Worm (Caenorhabditis elegans) whole organism, L4 larva: ENCODE results near the gene F58A6.2.
A peak's percentile ranks its signal among the peaks of the same experiment; 100 is the strongest.

Source experiments
- D1046.2 ChIP-seq: fragments of 200-800 bp; sonication (Bioruptor generic); IDR thresholded peaks from 2 replicates; pipeline ENCODE4 v1.3.6; 2022; ENCODE audit warnings: missing genetic modification characterization, missing compliant biosample characterization
- F10B5.3 ChIP-seq: sonication (generic microtip); optimal IDR thresholded peaks from 2 replicates; lab custom pipeline; 2016; ENCODE audit warnings: mild to moderate bottlenecking, missing genetic modification characterization, missing compliant biosample characterization
- F37D6.2 ChIP-seq: sonication (generic microtip); optimal IDR thresholded peaks from 2 replicates; lab custom pipeline; 2016; ENCODE audit warnings: mild to moderate bottlenecking, missing genetic modification characterization, missing compliant biosample characterization
- F49E8.2 ChIP-seq: sonication (generic microtip); optimal IDR thresholded peaks from 2 replicates; lab custom pipeline; 2016; ENCODE audit warnings: missing compliant biosample characterization, mild to moderate bottlenecking, missing genetic modification characterization, borderline replicate concordance
- R02D3.7 ChIP-seq: fragments of 150-350 bp; sonication (generic microtip); optimal IDR thresholded peaks from 3 replicates; lab custom pipeline; 2014; ENCODE audit warnings: missing biosample characterization, missing genetic modification characterization
- T26A8.4 ChIP-seq: fragments of 200-800 bp; sonication (Bioruptor generic); IDR thresholded peaks from 2 replicates; pipeline ENCODE4 v1.3.6; 2022; ENCODE audit warnings: missing genetic modification characterization, missing compliant biosample characterization
- Y105C5A.15 ChIP-seq: fragments of 200-800 bp; sonication (Bioruptor generic); IDR thresholded peaks from 2 replicates; pipeline ENCODE4 v1.3.6; 2022; ENCODE audit warnings: missing genetic modification characterization, missing compliant biosample characterization
- Y75B8A.6 ChIP-seq: fragments of 200-800 bp; sonication (Bioruptor generic); IDR thresholded peaks from 2 replicates; pipeline ENCODE4 v1.3.6; 2022; ENCODE audit warnings: missing genetic modification reagents, missing genetic modification characterization, missing compliant biosample characterization
- ZK546.5 ChIP-seq, 2 experiments: sonication (generic microtip); optimal IDR thresholded peaks; 2 replicates each; lab custom pipeline; 2017; ENCODE audit warnings: missing biosample characterization in 2 of 2, missing genetic modification characterization in 2 of 2
- aly-2 ChIP-seq: sonication (generic microtip); optimal IDR thresholded peaks from 2 replicates; lab custom pipeline; 2018; ENCODE audit warnings: missing biosample characterization, missing genetic modification characterization
- ama-1 ChIP-seq: fragments of 150-350 bp; optimal IDR thresholded peaks from 2 replicates; lab custom pipeline; 2014; ENCODE audit warnings: inconsistent platforms, mixed read lengths
- attf-4 ChIP-seq: sonication (generic microtip); optimal IDR thresholded peaks from 3 replicates; lab custom pipeline; 2017; ENCODE audit warnings: missing biosample characterization, missing genetic modification characterization
- ceh-28 ChIP-seq: fragments of 150-350 bp; optimal IDR thresholded peaks from 2 replicates; lab custom pipeline; 2014; ENCODE audit warnings: missing biosample characterization, missing genetic modification reagents, missing genetic modification characterization
- ceh-32 ChIP-seq: sonication (generic microtip); optimal IDR thresholded peaks from 2 replicates; lab custom pipeline; 2016; ENCODE audit warnings: mild to moderate bottlenecking, missing genetic modification characterization, missing compliant biosample characterization; ENCODE audit not compliant: poor library complexity
- ceh-82 ChIP-seq: sonication (generic microtip); optimal IDR thresholded peaks from 2 replicates; lab custom pipeline; 2017; ENCODE audit warnings: missing biosample characterization, missing genetic modification characterization
- cey-2 ChIP-seq: sonication (generic microtip); optimal IDR thresholded peaks from 3 replicates; lab custom pipeline; 2017; ENCODE audit warnings: missing genetic modification characterization, mild to moderate bottlenecking, missing compliant biosample characterization, antibody characterized with exemption, borderline replicate concordance; ENCODE audit not compliant: insufficient read depth
- daf-16 ChIP-seq, 3 experiments: sonication (generic microtip); optimal IDR thresholded peaks; 2 replicates each; lab custom pipeline; 2016 to 2017; ENCODE audit warnings: missing genetic modification characterization in 3 of 3, missing genetic modification reagents in 3 of 3, mild to moderate bottlenecking in 2 of 3, missing compliant biosample characterization in 2 of 3, missing biosample characterization in 1 of 3, moderate library complexity in 1 of 3
- dmd-6 ChIP-seq: fragments of 200-800 bp; sonication (Bioruptor generic); IDR thresholded peaks from 2 replicates; pipeline ENCODE4 v1.3.6; 2022; ENCODE audit warnings: missing genetic modification reagents, missing genetic modification characterization, missing compliant biosample characterization
- dmd-9 ChIP-seq: fragments of 200-800 bp; sonication (Bioruptor generic); IDR thresholded peaks from 2 replicates; pipeline ENCODE4 v1.3.6; 2022; ENCODE audit warnings: missing genetic modification reagents, missing genetic modification characterization, missing compliant biosample characterization
- dve-1 ChIP-seq: sonication (generic microtip); optimal IDR thresholded peaks from 2 replicates; lab custom pipeline; 2017; ENCODE audit warnings: antibody characterized with exemption, mild to moderate bottlenecking, missing genetic modification characterization, missing compliant biosample characterization; ENCODE audit not compliant: insufficient read depth
- egl-27 ChIP-seq: sonication (generic microtip); optimal IDR thresholded peaks from 3 replicates; lab custom pipeline; 2017; ENCODE audit warnings: missing biosample characterization, missing genetic modification reagents, missing genetic modification characterization
- gei-8 ChIP-seq: fragments of 200-800 bp; sonication (Bioruptor generic); optimal IDR thresholded peaks from 2 replicates; lab custom pipeline; 2018; ENCODE audit warnings: mild to moderate bottlenecking, missing genetic modification characterization, missing compliant biosample characterization
- hmg-1.1 ChIP-seq: fragments of 200-800 bp; sonication (Bioruptor generic); IDR thresholded peaks from 2 replicates; pipeline ENCODE4 v1.3.6; 2022; ENCODE audit warnings: missing genetic modification reagents, missing genetic modification characterization, missing compliant biosample characterization
- jun-1 ChIP-seq: fragments of 150-350 bp; optimal IDR thresholded peaks from 2 replicates; lab custom pipeline; 2014; ENCODE audit warnings: missing biosample characterization, missing genetic modification reagents, missing genetic modification characterization
- lin-1 ChIP-seq: fragments of 200-800 bp; sonication (Bioruptor generic); IDR thresholded peaks from 2 replicates; pipeline ENCODE4 v1.3.6; 2022; ENCODE audit warnings: missing genetic modification reagents, missing genetic modification characterization, missing compliant biosample characterization
- lin-13 ChIP-seq: fragments of 150-350 bp; optimal IDR thresholded peaks from 2 replicates; lab custom pipeline; 2014; ENCODE audit warnings: missing biosample characterization, missing genetic modification reagents, missing genetic modification characterization
- lin-15B ChIP-seq: fragments of 150-350 bp; sonication (generic microtip); optimal IDR thresholded peaks from 3 replicates; lab custom pipeline; 2014; ENCODE audit warnings: missing biosample characterization, missing genetic modification characterization
- lin-38 ChIP-seq: fragments of 200-800 bp; sonication (Bioruptor generic); IDR thresholded peaks from 2 replicates; pipeline ENCODE4 v1.3.6; 2022; ENCODE audit warnings: missing genetic modification reagents, missing genetic modification characterization, missing compliant biosample characterization
- lin-39 ChIP-seq: fragments of 150-350 bp; optimal IDR thresholded peaks from 2 replicates; lab custom pipeline; 2014; ENCODE audit warnings: missing biosample characterization, missing genetic modification reagents, missing genetic modification characterization
- lir-3 ChIP-seq: sonication (generic microtip); optimal IDR thresholded peaks from 2 replicates; lab custom pipeline; 2016; ENCODE audit warnings: mild to moderate bottlenecking, missing genetic modification characterization, missing compliant biosample characterization
- mdl-1 ChIP-seq, 2 experiments: fragments of 150-350 bp in 1 of 2; sonication (generic microtip) in 1 of 2; optimal IDR thresholded peaks; 2 replicates each; lab custom pipeline; 2014 to 2017; ENCODE audit warnings: missing biosample characterization in 2 of 2, missing genetic modification characterization in 2 of 2
- mdt-29 ChIP-seq: fragments of 200-800 bp; sonication (Bioruptor generic); IDR thresholded peaks from 2 replicates; pipeline ENCODE4 v1.3.6; 2022; ENCODE audit warnings: missing genetic modification reagents, missing genetic modification characterization, missing compliant biosample characterization
- mep-1 ChIP-seq: fragments of 150-350 bp; sonication (generic microtip); optimal IDR thresholded peaks from 3 replicates; lab custom pipeline; 2014; ENCODE audit warnings: missing biosample characterization, missing genetic modification characterization
- mxl-3 ChIP-seq: fragments of 200-800 bp; sonication (Bioruptor generic); optimal IDR thresholded peaks from 2 replicates; lab custom pipeline; 2018; ENCODE audit warnings: mild to moderate bottlenecking, missing genetic modification characterization, missing compliant biosample characterization
- nhr-10 ChIP-seq: fragments of 150-350 bp; optimal IDR thresholded peaks from 2 replicates; lab custom pipeline; 2014; ENCODE audit warnings: missing biosample characterization, missing genetic modification characterization
- nhr-102 ChIP-seq: sonication (generic microtip); optimal IDR thresholded peaks from 2 replicates; lab custom pipeline; 2016; ENCODE audit warnings: mild to moderate bottlenecking, missing genetic modification characterization, moderate library complexity, missing compliant biosample characterization
- nhr-11 ChIP-seq: fragments of 150-350 bp; optimal IDR thresholded peaks from 2 replicates; lab custom pipeline; 2014; ENCODE audit warnings: missing biosample characterization, missing genetic modification characterization
- nhr-111 ChIP-seq: fragments of 200-800 bp; sonication (Bioruptor generic); optimal IDR thresholded peaks from 2 replicates; lab custom pipeline; 2018; ENCODE audit warnings: mild to moderate bottlenecking, missing genetic modification characterization, missing compliant biosample characterization
- nhr-6 ChIP-seq: fragments of 150-350 bp; optimal IDR thresholded peaks from 2 replicates; lab custom pipeline; 2014; ENCODE audit warnings: missing biosample characterization, missing genetic modification characterization
- pqm-1 ChIP-seq: sonication (generic microtip); optimal IDR thresholded peaks from 2 replicates; lab custom pipeline; 2017; ENCODE audit warnings: missing biosample characterization, missing genetic modification characterization
- sdz-12 ChIP-seq: fragments of 200-800 bp; sonication (Bioruptor generic); optimal IDR thresholded peaks from 2 replicates; lab custom pipeline; 2018; ENCODE audit warnings: mild to moderate bottlenecking, missing genetic modification characterization, missing compliant biosample characterization
- set-16 ChIP-seq: fragments of 200-800 bp; sonication (Bioruptor generic); IDR thresholded peaks from 2 replicates; pipeline ENCODE4 v1.3.6; 2022; ENCODE audit warnings: missing genetic modification reagents, missing genetic modification characterization, missing compliant biosample characterization
- spr-1 ChIP-seq: sonication (generic microtip); optimal IDR thresholded peaks from 2 replicates; lab custom pipeline; 2016; ENCODE audit warnings: mild to moderate bottlenecking, missing genetic modification characterization, missing compliant biosample characterization
- unc-62 ChIP-seq, 3 experiments: fragments of 150-350 bp in 1 of 3; sonication (generic microtip); optimal IDR thresholded peaks in 2 of 3; peaks in 1 of 3; 1 replicate in 1 of 3; 2 replicates in 2 of 3; lab custom pipeline; 2014 to 2017; ENCODE audit warnings: missing biosample characterization in 3 of 3, missing genetic modification characterization in 3 of 3, missing genetic modification reagents in 3 of 3, missing genotype in 1 of 3
- zip-11 ChIP-seq: fragments of 200-800 bp; sonication (Bioruptor generic); IDR thresholded peaks from 2 replicates; pipeline ENCODE4 v1.3.6; 2022; ENCODE audit warnings: missing genetic modification characterization, missing compliant biosample characterization
- ztf-11 ChIP-seq: fragments of 150-350 bp; optimal IDR thresholded peaks from 2 replicates; lab custom pipeline; 2014; ENCODE audit warnings: missing biosample characterization, missing genetic modification characterization

The F58A6.2 gene

DNA sequence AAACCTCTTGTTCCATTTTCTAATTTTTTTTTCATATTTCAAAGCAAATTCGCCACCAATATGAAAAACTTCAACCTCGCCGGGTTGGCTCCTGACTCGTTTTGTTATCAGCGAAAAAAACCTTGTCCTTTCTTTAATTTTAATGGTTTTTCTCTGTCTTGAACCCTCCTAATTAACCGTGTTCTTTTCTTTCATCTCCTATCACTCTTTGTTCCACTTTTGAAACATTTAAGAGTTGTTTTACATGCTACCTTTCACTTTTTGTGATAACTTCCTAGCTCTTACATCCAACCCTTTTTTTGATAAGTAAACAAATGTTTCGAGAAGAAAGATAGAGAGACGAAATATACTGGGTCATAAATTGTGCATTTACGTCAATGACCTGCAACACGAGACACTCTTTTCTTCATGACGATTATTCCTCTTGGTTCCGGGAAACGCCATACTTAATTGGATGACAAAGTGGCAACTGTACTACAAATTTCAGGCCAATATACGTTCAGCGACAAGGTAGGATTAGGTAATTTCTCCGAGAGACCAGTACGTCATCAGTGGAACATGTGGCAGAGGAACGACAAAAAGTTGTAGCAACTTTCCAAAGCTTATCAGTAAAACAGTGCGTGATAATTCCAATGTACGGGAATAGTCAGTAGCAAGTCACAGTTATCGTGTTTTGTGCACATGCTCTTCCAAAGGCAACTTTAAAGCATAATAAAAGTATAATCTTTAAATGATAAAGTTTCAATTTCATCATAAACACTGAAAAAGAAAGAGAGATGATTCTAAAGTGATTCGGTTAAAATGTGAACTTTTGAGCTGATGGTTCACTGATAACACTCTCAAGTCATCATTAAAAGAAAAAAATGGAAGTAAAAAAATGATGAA is 48.4 kb downstream of the F58A6.2 start (continued):
- no peak for TF ChIP-seq spr-1 (tag; lab: Kevin White, UChicago)
- TF ChIP-seq ama-1 (lab: Kevin White, UChicago) = no peak
- no peak for TF ChIP-seq F10B5.3 (tag; lab: Kevin White, UChicago)
- TF ChIP-seq nhr-6 (tag; lab: Kevin White, UChicago) = no peak
- no peak for TF ChIP-seq lin-39
- no peak for TF ChIP-seq gei-8 (GFP tag; lab: Kevin White, UChicago)

DNA sequence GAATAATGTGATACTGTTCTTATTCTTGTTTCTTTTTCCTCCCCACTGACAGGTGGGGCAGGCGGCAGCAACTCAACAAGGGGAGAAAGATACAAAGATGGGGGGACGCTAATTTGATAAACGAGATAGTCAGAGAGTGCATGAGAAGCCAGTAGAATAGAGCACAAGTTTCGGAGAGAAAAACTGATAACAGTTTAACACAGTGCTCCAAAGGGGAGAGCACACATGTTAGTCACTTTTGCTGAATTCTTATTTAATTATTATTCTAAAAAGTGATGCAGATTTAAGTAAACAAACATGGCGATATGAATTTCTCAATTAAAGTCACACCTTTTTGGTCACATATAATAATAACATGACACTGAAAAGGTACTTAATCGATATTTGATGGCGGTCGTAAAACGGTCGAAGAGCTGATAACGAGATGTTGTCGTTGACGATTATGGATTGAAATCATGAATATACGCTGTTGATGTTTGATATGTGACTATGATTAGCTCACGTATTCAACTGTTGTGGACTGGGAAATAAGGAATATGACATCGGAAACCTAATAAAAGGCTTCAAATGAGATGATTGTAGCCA is 49.5 kb downstream of the F58A6.2 start:
- TF ChIP-seq nhr-111 (GFP tag; lab: Kevin White, UChicago) (no peak), nhr-10 (tag; lab: Kevin White, UChicago) (peak; percentile 39), egl-27 (tag; lab: Kevin White, UChicago) (no peak), nhr-6 (tag; lab: Kevin White, UChicago) (no peak), set-16 (no peak), dmd-9 (GFP tag; lab: Robert Waterston, UW) (no peak), nhr-102 (tag; lab: Kevin White, UChicago) (peak; percentile 49), aly-2 (tag; lab: Kevin White, UChicago) (no peak), ceh-28 (no peak), ZK546.5 (tag; optimal IDR thresholded peaks at IDR 0.05; lab: Kevin White, UChicago) (no peak), lin-1 (GFP tag; lab: Robert Waterston, UW) (no peak), R02D3.7 (tag; lab: Kevin White, UChicago) (no peak), dve-1 (tag; lab: Kevin White, UChicago) (peak; percentile 76), mxl-3 (no peak), attf-4 (tag; lab: Kevin White, UChicago) (no peak), Y75B8A.6 (GFP tag; lab: Robert Waterston, UW) (no peak), ceh-82 (no peak), mep-1 (tag; lab: Kevin White, UChicago) (no peak), daf-16 (GFP tag; optimal IDR thresholded peaks at IDR 0.05; lab: Kevin White, UChicago) (peak in 1 of 2 experiments; percentile 62), daf-16 (tag; optimal IDR thresholded peaks at IDR 0.05; lab: Kevin White, UChicago) (peak; percentile 94), ceh-32 (tag; lab: Kevin White, UChicago) (no peak), cey-2 (tag; lab: Kevin White, UChicago) (no peak), jun-1 (tag; lab: Kevin White, UChicago) (no peak), zip-11 (GFP tag; lab: Robert Waterston, UW) (no peak), T26A8.4 (no peak; the same call in 1 of the 2 replicates), pqm-1 (tag; lab: Kevin White, UChicago) (peak; percentile 89), unc-62 (GFP tag; optimal IDR thresholded peaks at IDR 0.05 in 1 of 2; lab: Kevin White, UChicago) (peak in 1 of 2 experiments; percentile 1), unc-62 (tag; optimal IDR thresholded peaks at IDR 0.05; lab: Kevin White, UChicago) (no peak), ztf-11 (tag; lab: Kevin White, UChicago) (no peak), Y105C5A.15 (no peak), lin-13 (GFP tag; lab: Kevin White, UChicago) (no peak), mdt-29 (GFP tag; lab: Robert Waterston, UW) (no peak), lir-3 (tag; lab: Kevin White, UChicago) (no peak), ama-1 (lab: Kevin White, UChicago) (no peak), nhr-11 (tag; lab: Kevin White, UChicago) (no peak), F49E8.2 (no peak), sdz-12 (GFP tag; lab: Kevin White, UChicago) (no peak), hmg-1.1 (GFP tag; lab: Robert Waterston, UW) (no peak), lin-15B (tag; lab: Kevin White, UChicago) (no peak), dmd-6 (GFP tag; lab: Robert Waterston, UW) (peak; percentile 68), lin-38 (GFP tag; lab: Robert Waterston, UW) (no peak), D1046.2 (GFP tag; lab: Robert Waterston, UW) (no peak), mdl-1 (tag; optimal IDR thresholded peaks at IDR 0.05; lab: Kevin White, UChicago) (peak in 1 of 2 experiments; percentile 39), F37D6.2 (tag; lab: Kevin White, UChicago) (no peak)
